Fruit fly (Drosophila melanogaster) whole organism, prepupa: ENCODE results near the gene Tlk.

ENCODE experiments used
- Blimp-1 ChIP-seq: fragments of 200-800 bp; sonication (Bioruptor generic); optimal IDR thresholded peaks from 3 replicates; lab custom pipeline; 2017; ENCODE audit warnings: missing biosample characterization, missing genetic modification characterization, mild to moderate bottlenecking, moderate library complexity, missing genetic modification reagents
- CG10631 ChIP-seq: fragments of 200-800 bp; sonication (Bioruptor generic); optimal IDR thresholded peaks from 2 replicates; lab custom pipeline; 2016; ENCODE audit warnings: missing biosample characterization, missing genetic modification characterization
- CG10669 ChIP-seq: fragments of 200-800 bp; sonication (Bioruptor generic); optimal IDR thresholded peaks from 3 replicates; lab custom pipeline; 2018; ENCODE audit warnings: missing biosample characterization, mild to moderate bottlenecking, missing genetic modification characterization, moderate library complexity
- CG11294 ChIP-seq: fragments of 200-800 bp; sonication (Bioruptor generic); IDR thresholded peaks from 2 replicates; pipeline ENCODE4 v1.3.6; 2022; ENCODE audit warnings: missing biosample characterization, missing genetic modification characterization
- CG11762 ChIP-seq: fragments of 200-800 bp; sonication (Bioruptor generic); optimal IDR thresholded peaks from 3 replicates; lab custom pipeline; 2016; ENCODE audit warnings: missing biosample characterization, missing genetic modification characterization; ENCODE audit not compliant: insufficient read depth
- CG15336 ChIP-seq: fragments of 200-800 bp; sonication (Bioruptor generic); IDR thresholded peaks from 2 replicates; pipeline ENCODE4 v1.3.6; 2022; ENCODE audit warnings: missing biosample characterization, missing genetic modification characterization
- CG16779 ChIP-seq: fragments of 200-800 bp; sonication (Bioruptor generic); optimal IDR thresholded peaks from 3 replicates; lab custom pipeline; 2017; ENCODE audit warnings: missing biosample characterization, mild to moderate bottlenecking, missing genetic modification characterization
- CG31627 ChIP-seq: fragments of 200-800 bp; sonication (Bioruptor generic); optimal IDR thresholded peaks from 3 replicates; lab custom pipeline; 2016; ENCODE audit warnings: missing biosample characterization, missing genetic modification characterization
- CG32006 ChIP-seq: fragments of 200-800 bp; sonication (Bioruptor generic); optimal IDR thresholded peaks from 3 replicates; lab custom pipeline; 2017; ENCODE audit warnings: missing biosample characterization, mild to moderate bottlenecking, missing genetic modification characterization
- CG34406 ChIP-seq: fragments of 200-800 bp; sonication (Bioruptor generic); optimal IDR thresholded peaks from 3 replicates; lab custom pipeline; 2016; ENCODE audit warnings: missing biosample characterization, missing genetic modification characterization
- CG3919 ChIP-seq: fragments of 200-800 bp; sonication (Bioruptor generic); optimal IDR thresholded peaks from 3 replicates; lab custom pipeline; 2016; ENCODE audit warnings: missing biosample characterization, missing genetic modification characterization
- CG6163 ChIP-seq: fragments of 200-800 bp; sonication (Bioruptor generic); IDR thresholded peaks from 3 replicates; pipeline ENCODE4 v1.3.6; 2022; ENCODE audit warnings: missing biosample characterization, missing genetic modification characterization
- CG6808 ChIP-seq: fragments of 200-800 bp; sonication (Bioruptor generic); optimal IDR thresholded peaks from 3 replicates; lab custom pipeline; 2017; ENCODE audit warnings: missing biosample characterization, missing genetic modification characterization, mild to moderate bottlenecking, moderate library complexity, missing genetic modification reagents
- CG6854 ChIP-seq: fragments of 200-800 bp; sonication (Bioruptor generic); optimal IDR thresholded peaks from 2 replicates; lab custom pipeline; 2017; ENCODE audit warnings: missing biosample characterization, mild to moderate bottlenecking, missing genetic modification characterization
- CG7368 ChIP-seq: fragments of 200-800 bp; sonication (Bioruptor generic); optimal IDR thresholded peaks from 3 replicates; lab custom pipeline; 2016; ENCODE audit warnings: missing biosample characterization, missing genetic modification characterization
- CG8119 ChIP-seq: fragments of 200-800 bp; sonication (Bioruptor generic); IDR thresholded peaks from 3 replicates; pipeline ENCODE4 v1.3.6; 2022; ENCODE audit warnings: missing biosample characterization, missing genetic modification characterization
- CG8319 ChIP-seq: fragments of 200-800 bp; sonication (Bioruptor generic); optimal IDR thresholded peaks from 3 replicates; lab custom pipeline; 2016; ENCODE audit warnings: missing biosample characterization, missing genetic modification characterization
- CG8632 ChIP-seq: fragments of 200-800 bp; sonication (Bioruptor generic); optimal IDR thresholded peaks from 3 replicates; lab custom pipeline; 2016; ENCODE audit warnings: missing biosample characterization, missing genetic modification characterization
- CG9139 ChIP-seq: fragments of 200-800 bp; sonication (Bioruptor generic); optimal IDR thresholded peaks from 3 replicates; lab custom pipeline; 2017; ENCODE audit warnings: missing biosample characterization, mild to moderate bottlenecking, missing genetic modification characterization
- Eip75B ChIP-seq: fragments of 200-800 bp; sonication (Bioruptor generic); optimal IDR thresholded peaks from 3 replicates; lab custom pipeline; 2016; ENCODE audit warnings: missing biosample characterization, missing genetic modification characterization
- Eip93F ChIP-seq: fragments of 200-800 bp; sonication (Bioruptor generic); optimal IDR thresholded peaks from 2 replicates; lab custom pipeline; 2016; ENCODE audit warnings: missing biosample characterization, mild to moderate bottlenecking, missing genetic modification characterization
- Ets21C ChIP-seq: fragments of 200-800 bp; sonication (Bioruptor generic); optimal IDR thresholded peaks from 3 replicates; lab custom pipeline; 2016; ENCODE audit warnings: missing biosample characterization, missing genetic modification characterization
- Ets96B ChIP-seq: fragments of 200-800 bp; optimal IDR thresholded peaks from 2 replicates; lab custom pipeline; 2019; ENCODE audit warnings: missing biosample characterization, mild to moderate bottlenecking, missing genetic modification characterization, moderate library complexity
- Gug ChIP-seq: fragments of 200-800 bp; sonication (Bioruptor generic); IDR thresholded peaks from 2 replicates; pipeline ENCODE4 v1.3.6; 2022; ENCODE audit warnings: missing biosample characterization, missing genetic modification characterization
- Hr38 ChIP-seq: sonication (Bioruptor generic); optimal IDR thresholded peaks from 2 replicates; lab custom pipeline; 2016; ENCODE audit warnings: missing biosample characterization, missing genetic modification characterization
- Hr39 ChIP-seq: fragments of 200-800 bp; sonication (Bioruptor generic); optimal IDR thresholded peaks from 2 replicates; lab custom pipeline; 2016; ENCODE audit warnings: missing biosample characterization, missing genetic modification characterization
- Hr4 ChIP-seq: fragments of 200-800 bp; sonication (Bioruptor generic); optimal IDR thresholded peaks from 3 replicates; lab custom pipeline; 2016; ENCODE audit warnings: missing biosample characterization, missing genetic modification characterization
- Lpt ChIP-seq: fragments of 200-800 bp; sonication (Bioruptor generic); optimal IDR thresholded peaks from 3 replicates; lab custom pipeline; 2016; ENCODE audit warnings: missing biosample characterization, missing genetic modification characterization
- OdsH ChIP-seq: fragments of 200-800 bp; sonication (Bioruptor generic); optimal IDR thresholded peaks from 3 replicates; lab custom pipeline; 2016; ENCODE audit warnings: missing biosample characterization, missing genetic modification characterization
- Smox ChIP-seq: fragments of 200-800 bp; sonication (Bioruptor generic); optimal IDR thresholded peaks from 3 replicates; lab custom pipeline; 2016; ENCODE audit warnings: missing biosample characterization, missing genetic modification characterization
- Sox102F ChIP-seq: fragments of 200-800 bp; sonication (Bioruptor generic); optimal IDR thresholded peaks from 2 replicates; lab custom pipeline; 2016; ENCODE audit warnings: missing biosample characterization, mild to moderate bottlenecking, missing genetic modification characterization
- Sox14 ChIP-seq: fragments of 200-800 bp; sonication (Bioruptor generic); optimal IDR thresholded peaks from 3 replicates; lab custom pipeline; 2016; ENCODE audit warnings: missing biosample characterization, missing genetic modification characterization
- Sox15 ChIP-seq: fragments of 200-800 bp; sonication (Bioruptor generic); optimal IDR thresholded peaks from 3 replicates; lab custom pipeline; 2016; ENCODE audit warnings: missing biosample characterization, missing genetic modification characterization
- achi ChIP-seq: fragments of 200-800 bp; sonication (Bioruptor generic); optimal IDR thresholded peaks from 3 replicates; lab custom pipeline; 2016; ENCODE audit warnings: missing biosample characterization, missing genetic modification characterization
- cyc ChIP-seq: fragments of 200-800 bp; sonication (Bioruptor generic); optimal IDR thresholded peaks from 3 replicates; lab custom pipeline; 2016; ENCODE audit warnings: missing biosample characterization, missing genetic modification characterization
- dac ChIP-seq: fragments of 200-800 bp; sonication (Bioruptor generic); optimal IDR thresholded peaks from 2 replicates; lab custom pipeline; 2017; ENCODE audit warnings: missing biosample characterization, mild to moderate bottlenecking, missing genetic modification characterization
- dsx ChIP-seq: fragments of 200-800 bp; optimal IDR thresholded peaks from 3 replicates; lab custom pipeline; 2019; ENCODE audit warnings: missing biosample characterization, mild to moderate bottlenecking, missing genetic modification characterization, moderate library complexity; ENCODE audit not compliant: poor library complexity, severe bottlenecking
- eg ChIP-seq: fragments of 200-800 bp; sonication (Bioruptor generic); IDR thresholded peaks from 3 replicates; pipeline ENCODE4 v1.3.6; 2022; ENCODE audit warnings: missing biosample characterization, missing genetic modification characterization
- esn ChIP-seq: fragments of 200-800 bp; sonication (Bioruptor generic); optimal IDR thresholded peaks from 2 replicates; lab custom pipeline; 2016; ENCODE audit warnings: missing biosample characterization, mild to moderate bottlenecking, missing genetic modification characterization, moderate library complexity
- fd59A ChIP-seq: fragments of 200-800 bp; sonication (Bioruptor generic); optimal IDR thresholded peaks from 2 replicates; lab custom pipeline; 2017; ENCODE audit warnings: missing biosample characterization, mild to moderate bottlenecking, missing genetic modification characterization, missing genetic modification reagents
- fd85E ChIP-seq: fragments of 200-800 bp; sonication (Bioruptor generic); optimal IDR thresholded peaks from 3 replicates; lab custom pipeline; 2016; ENCODE audit warnings: missing biosample characterization, missing genetic modification characterization
- fkh ChIP-seq: fragments of 200-800 bp; sonication (Bioruptor generic); optimal IDR thresholded peaks from 3 replicates; lab custom pipeline; 2017; ENCODE audit warnings: missing biosample characterization, mild to moderate bottlenecking, missing genetic modification characterization, moderate library complexity
- lz ChIP-seq: fragments of 200-800 bp; sonication (Bioruptor generic); optimal IDR thresholded peaks from 3 replicates; lab custom pipeline; 2016; ENCODE audit warnings: missing biosample characterization, missing genetic modification characterization
- net ChIP-seq: fragments of 200-800 bp; sonication (Bioruptor generic); optimal IDR thresholded peaks from 3 replicates; lab custom pipeline; 2016; ENCODE audit warnings: missing biosample characterization, missing genetic modification characterization
- pdm3 ChIP-seq: fragments of 200-800 bp; sonication (Bioruptor generic); optimal IDR thresholded peaks from 3 replicates; lab custom pipeline; 2016; ENCODE audit warnings: missing biosample characterization, missing genetic modification characterization
- salr ChIP-seq, 2 experiments: fragments of 200-800 bp; sonication (Bioruptor generic); optimal IDR thresholded peaks; 3 replicates each; lab custom pipeline; 2016 to 2018; ENCODE audit warnings: missing biosample characterization in 2 of 2, missing genetic modification characterization in 2 of 2, mild to moderate bottlenecking in 1 of 2
- spab ChIP-seq: fragments of 200-800 bp; sonication (Bioruptor generic); optimal IDR thresholded peaks from 2 replicates; lab custom pipeline; 2017; ENCODE audit warnings: missing biosample characterization, mild to moderate bottlenecking, missing genetic modification characterization, missing genetic modification reagents
- ss ChIP-seq, 2 experiments: fragments of 200-800 bp; sonication (Bioruptor generic); optimal IDR thresholded peaks; 2 replicates in 1 of 2; 3 replicates in 1 of 2; lab custom pipeline; 2017 to 2018; ENCODE audit warnings: mild to moderate bottlenecking in 2 of 2, missing biosample characterization in 2 of 2, missing genetic modification characterization in 2 of 2, moderate library complexity in 1 of 2
- svp ChIP-seq: fragments of 200-800 bp; sonication (Bioruptor generic); peaks from one replicate; lab custom pipeline; 2016; ENCODE audit warnings: missing biosample characterization, missing genetic modification characterization
- topi ChIP-seq: fragments of 200-800 bp; sonication (Bioruptor generic); optimal IDR thresholded peaks from 3 replicates; lab custom pipeline; 2016; ENCODE audit warnings: missing biosample characterization, missing genetic modification characterization
- vri ChIP-seq: fragments of 200-800 bp; sonication (Bioruptor generic); optimal IDR thresholded peaks from 3 replicates; lab custom pipeline; 2016; ENCODE audit warnings: missing biosample characterization, mild to moderate bottlenecking, missing genetic modification characterization

Gene Tlk

DNA sequence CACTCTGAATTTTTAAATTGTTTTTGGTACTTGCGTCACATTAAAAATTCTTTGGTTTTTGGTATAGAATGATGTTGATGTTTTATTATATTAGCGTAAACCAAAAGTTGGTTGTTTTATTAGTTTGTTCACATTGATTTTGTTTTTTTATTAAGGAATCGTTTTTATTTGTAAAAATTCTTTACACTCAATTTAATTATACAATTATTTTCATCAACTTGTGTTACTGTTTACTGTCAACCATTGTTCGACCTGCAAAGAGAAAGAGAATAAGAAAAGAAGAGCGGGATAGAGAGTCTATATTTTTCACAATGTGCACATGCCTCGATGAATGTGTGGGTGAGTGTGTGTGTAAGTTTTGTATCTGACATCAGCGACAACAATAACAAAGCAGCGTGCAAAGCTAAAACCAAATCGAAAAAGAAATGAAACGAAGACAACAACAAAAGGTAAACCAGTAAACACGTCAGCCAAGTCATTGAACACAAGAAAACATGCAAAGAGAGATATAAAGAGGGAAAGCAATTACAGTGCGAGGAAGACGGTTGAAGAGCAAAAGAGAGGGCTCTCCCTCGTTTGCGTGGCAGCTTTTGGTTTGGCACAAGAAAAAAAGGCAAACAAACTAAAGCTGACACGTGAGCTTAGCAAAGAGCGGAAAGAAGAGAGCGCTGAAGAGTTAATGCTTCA lies 43.2 kb upstream of the Tlk start:
- TF ChIP-seq CG8119 (GFP tag; lab: Robert Waterston, UW) (peak; percentile 50; the same call in 2 of the 3 replicates), CG9139 (GFP tag; lab: Kevin White, UChicago) (peak; percentile 60), Gug (GFP tag; lab: Robert Waterston, UW) (no peak), Sox14 (GFP tag; lab: Kevin White, UChicago) (no peak), Hr39 (GFP tag; lab: Kevin White, UChicago) (no peak), CG16779 (tag; lab: Kevin White, UChicago) (peak; percentile 28), CG6163 (GFP tag; lab: Robert Waterston, UW) (peak; percentile 84), CG34406 (GFP tag; lab: Kevin White, UChicago) (no peak), fkh (GFP tag; lab: Kevin White, UChicago) (peak; percentile 3), Ets96B (tag; lab: Kevin White, UChicago) (peak; percentile 44), CG7368 (no peak), Sox15 (GFP tag; lab: Kevin White, UChicago) (no peak), dac (GFP tag; lab: Kevin White, UChicago) (no peak), Smox (GFP tag; lab: Kevin White, UChicago) (no peak), fd85E (no peak), pdm3 (GFP tag; lab: Kevin White, UChicago) (no peak), achi (GFP tag; lab: Kevin White, UChicago) (peak; percentile 20), CG3919 (peak; percentile 4), CG8632 (GFP tag; lab: Kevin White, UChicago) (no peak), Hr4 (GFP tag; lab: Kevin White, UChicago) (no peak), Blimp-1 (GFP tag; lab: Kevin White, UChicago) (no peak), CG31627 (GFP tag; lab: Kevin White, UChicago) (no peak), vri (GFP tag; lab: Kevin White, UChicago) (peak; percentile 72), CG10669 (peak; percentile 34), eg (GFP tag; lab: Robert Waterston, UW) (peak; percentile 59; the same call in 2 of the 3 replicates), net (GFP tag; lab: Kevin White, UChicago) (peak; percentile 27), spab (GFP tag; lab: Kevin White, UChicago) (peak; percentile 41), CG15336 (peak; percentile 62), lz (GFP tag; lab: Kevin White, UChicago) (no peak), topi (GFP tag; lab: Kevin White, UChicago) (no peak), CG11294 (GFP tag; lab: Robert Waterston, UW) (no peak), CG11762 (GFP tag; lab: Kevin White, UChicago) (no peak), CG8319 (GFP tag; lab: Kevin White, UChicago) (no peak), Eip93F (GFP tag; lab: Kevin White, UChicago) (no peak), Eip75B (peak; percentile 33), Hr38 (no peak), Ets21C (GFP tag; lab: Kevin White, UChicago) (no peak), CG6854 (GFP tag; lab: Kevin White, UChicago) (peak; percentile 27), cyc (GFP tag; lab: Kevin White, UChicago) (no peak), fd59A (GFP tag; lab: Kevin White, UChicago) (no peak), CG32006 (GFP tag; lab: Kevin White, UChicago) (no peak), Lpt (peak; percentile 71), dsx (GFP tag; lab: Kevin White, UChicago) (peak; percentile 72), OdsH (no peak), CG6808 (GFP tag; lab: Kevin White, UChicago) (peak; percentile 63), ss (GFP tag; optimal IDR thresholded peaks at IDR 0.05; lab: Kevin White, UChicago) (peak; percentile 73 to 80), svp (GFP tag; lab: Kevin White, UChicago) (peak; percentile 75), esn (GFP tag; lab: Kevin White, UChicago) (no peak), Sox102F (GFP tag; lab: Kevin White, UChicago) (peak; percentile 32), CG10631 (GFP tag; lab: Kevin White, UChicago) (no peak), salr (GFP tag; optimal IDR thresholded peaks at IDR 0.05; lab: Kevin White, UChicago) (no peak)
